Worm (Caenorhabditis elegans): ENCODE results near the gene T10B5.10.

Gene T10B5.10

DNA sequence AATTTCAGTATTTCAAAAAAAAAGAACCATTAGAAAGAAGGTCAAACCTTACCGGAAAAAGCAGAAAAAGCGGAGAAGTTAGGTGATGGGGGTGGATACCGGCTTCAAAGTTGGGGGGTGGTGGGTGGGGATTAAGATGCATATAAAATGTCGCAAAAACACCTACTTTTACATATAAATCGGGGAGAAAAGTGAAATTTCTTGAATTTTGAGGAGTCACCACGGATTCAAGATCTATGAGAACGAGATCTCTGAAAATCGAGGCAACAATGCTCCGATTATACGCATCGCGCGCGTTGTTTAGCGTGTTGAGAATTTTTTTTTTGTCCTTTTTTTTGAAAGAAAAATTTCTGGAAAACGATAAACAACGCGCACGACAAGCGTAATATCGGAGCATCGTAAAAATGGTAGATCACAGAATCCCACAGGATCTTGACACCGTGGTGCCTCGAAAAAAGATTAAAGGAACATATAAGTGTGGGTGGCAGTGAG lies 19.5 kb upstream of the T10B5.10 start (continued):
- no peak for TF ChIP-seq unc-98 (GFP tag; IDR thresholded peaks at IDR 0.05)
- peak; percentile 37 for TF ChIP-seq nhr-71 (tag; optimal IDR thresholded peaks at IDR 0.05)
- TF ChIP-seq lin-14 (GFP tag; optimal IDR thresholded peaks at IDR 0.05), result no peak
- no peak for TF ChIP-seq lin-13 (GFP tag; optimal IDR thresholded peaks at IDR 0.05)
- TF ChIP-seq unc-62 (GFP tag; optimal IDR thresholded peaks at IDR 0.05), result no peak
- TF ChIP-seq ceh-90 (tag; optimal IDR thresholded peaks at IDR 0.05), result no peak
- TF ChIP-seq efl-1 (optimal IDR thresholded peaks at IDR 0.05), result peak; percentile 27 to 35
- peak in 1 of 2 experiments; percentile 22 for TF ChIP-seq efl-1 (GFP tag; optimal IDR thresholded peaks at IDR 0.05 in 1 of 2)
- no peak for TF ChIP-seq ets-5 (GFP tag; IDR thresholded peaks at IDR 0.05)
- no peak for TF ChIP-seq swsn-7 (tag; optimal IDR thresholded peaks at IDR 0.05)
- peak; percentile 32 for TF ChIP-seq rnt-1 (tag; optimal IDR thresholded peaks at IDR 0.05)
- TF ChIP-seq ceh-8 (GFP tag; optimal IDR thresholded peaks at IDR 0.05), result no peak
- TF ChIP-seq elt-2 (tag; optimal IDR thresholded peaks at IDR 0.05), result peak; percentile 16
- no peak for TF ChIP-seq zip-4 (GFP tag; optimal IDR thresholded peaks at IDR 0.05)
- TF ChIP-seq vab-15 (tag; optimal IDR thresholded peaks at IDR 0.05), result no peak
- peak; percentile 71 for TF ChIP-seq nhr-85 (tag)
- peak in 1 of 2 experiments; percentile 11 for TF ChIP-seq ztf-11 (tag; optimal IDR thresholded peaks at IDR 0.05)
- TF ChIP-seq nhr-84 (tag; optimal IDR thresholded peaks at IDR 0.05), result no peak
- TF ChIP-seq nhr-11 (tag; optimal IDR thresholded peaks at IDR 0.05), result no peak
- no peak for TF ChIP-seq snpc-4 (tag; optimal IDR thresholded peaks at IDR 0.05)
- TF ChIP-seq lir-3 (tag; optimal IDR thresholded peaks at IDR 0.05; ENCODE audit: poor library complexity), result no peak
- no peak for TF ChIP-seq C04F5.9 (tag; optimal IDR thresholded peaks at IDR 0.05)
- no peak for TF ChIP-seq hlh-4 (tag; optimal IDR thresholded peaks at IDR 0.05)
- TF ChIP-seq nhr-90 (tag; optimal IDR thresholded peaks at IDR 0.05; ENCODE audit: poor library complexity), result peak; percentile 17
- no peak for TF ChIP-seq pqm-1 (tag; optimal IDR thresholded peaks at IDR 0.05)
- no peak for TF ChIP-seq nhr-76 (tag; optimal IDR thresholded peaks at IDR 0.05)
- no peak for TF ChIP-seq C34B4.2 (tag; optimal IDR thresholded peaks at IDR 0.05)
- no peak for TF ChIP-seq dpl-1 (GFP tag; optimal IDR thresholded peaks at IDR 0.05)
- no peak for TF ChIP-seq hpl-2 (GFP tag; optimal IDR thresholded peaks at IDR 0.05)
- peak; percentile 59 for TF ChIP-seq pax-3 (tag; optimal IDR thresholded peaks at IDR 0.05)
- TF ChIP-seq dsc-1 (tag; optimal IDR thresholded peaks at IDR 0.05), result peak; percentile 34
- TF ChIP-seq Y116A8C.19 (tag; optimal IDR thresholded peaks at IDR 0.05; ENCODE audit: borderline replicate concordance), result no peak
- TF ChIP-seq nhr-20 (tag; optimal IDR thresholded peaks at IDR 0.05), result no peak
- TF ChIP-seq fkh-10 (GFP tag; optimal IDR thresholded peaks at IDR 0.05), result no peak
- no peak for TF ChIP-seq efl-3 (GFP tag; optimal IDR thresholded peaks at IDR 0.05)
- TF ChIP-seq unc-130 (tag; optimal IDR thresholded peaks at IDR 0.05), result no peak
- TF ChIP-seq nhr-47 (tag; optimal IDR thresholded peaks at IDR 0.05), result peak; percentile 48

DNA sequence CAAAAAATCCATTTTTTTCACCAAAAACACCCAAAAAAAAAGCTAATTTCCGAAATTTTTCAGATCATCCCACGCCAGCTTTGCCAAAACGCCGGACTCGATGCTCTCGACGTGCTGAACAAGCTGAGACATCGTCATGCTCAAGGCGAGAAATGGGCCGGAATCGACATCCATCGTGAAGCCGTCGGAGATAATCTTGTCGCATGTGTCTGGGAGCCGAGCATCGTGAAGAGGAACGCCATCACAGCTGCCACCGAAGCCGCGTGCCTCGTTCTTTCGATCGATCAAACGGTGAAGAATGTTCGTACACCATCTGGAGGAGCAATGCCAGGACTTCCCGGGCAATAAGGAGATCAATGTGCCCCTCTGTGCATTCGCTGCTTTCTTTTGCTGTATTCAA lies 18.8 kb upstream of the T10B5.10 start:
- no peak for TF ChIP-seq nhr-85 (tag)
- no peak for TF ChIP-seq zag-1 (tag; optimal IDR thresholded peaks at IDR 0.05)
- TF ChIP-seq mef-2 (tag; optimal IDR thresholded peaks at IDR 0.05), result no peak
- no peak for TF ChIP-seq fkh-8 (tag; optimal IDR thresholded peaks at IDR 0.05)
- no peak for TF ChIP-seq elt-3 (tag; optimal IDR thresholded peaks at IDR 0.05)
- TF ChIP-seq sox-4 (tag; optimal IDR thresholded peaks at IDR 0.05), result no peak
- TF ChIP-seq hlh-4 (tag; optimal IDR thresholded peaks at IDR 0.05), result no peak
- TF ChIP-seq efl-1 (optimal IDR thresholded peaks at IDR 0.05), result no peak
- no peak for TF ChIP-seq efl-1 (GFP tag; optimal IDR thresholded peaks at IDR 0.05 in 1 of 2)
- no peak for TF ChIP-seq nhr-90 (tag; optimal IDR thresholded peaks at IDR 0.05; ENCODE audit: poor library complexity)
- TF ChIP-seq ceh-63 (GFP tag; optimal IDR thresholded peaks at IDR 0.05), result no peak
- TF ChIP-seq lin-13 (GFP tag; optimal IDR thresholded peaks at IDR 0.05), result no peak
- no peak for TF ChIP-seq hpl-2 (GFP tag; optimal IDR thresholded peaks at IDR 0.05)
- no peak for TF ChIP-seq snpc-4 (tag; optimal IDR thresholded peaks at IDR 0.05)
- no peak for TF ChIP-seq mdl-1 (tag; optimal IDR thresholded peaks at IDR 0.05)
- no peak for TF ChIP-seq C16A3.4 (tag; optimal IDR thresholded peaks at IDR 0.05)

Measured in whole organism, L1 larva.